Worm (Caenorhabditis elegans) whole organism, late embryonic: ENCODE results near the gene anoh-1.

Source experiments
- C08G9.2 ChIP-seq: sonication (generic microtip); optimal IDR thresholded peaks from 2 replicates; lab custom pipeline; 2016; ENCODE audit warnings: mild to moderate bottlenecking, missing genetic modification characterization, moderate library complexity, missing compliant biosample characterization
- C38D4.7 ChIP-seq: fragments of 200-800 bp; sonication (Bioruptor generic); optimal IDR thresholded peaks from 2 replicates; lab custom pipeline; 2018; ENCODE audit warnings: mild to moderate bottlenecking, missing genetic modification characterization, moderate library complexity, missing compliant biosample characterization
- K02D7.2 ChIP-seq: sonication (generic microtip); optimal IDR thresholded peaks from 2 replicates; lab custom pipeline; 2017; ENCODE audit warnings: mild to moderate bottlenecking, missing genetic modification characterization, missing compliant biosample characterization
- K09A11.1 ChIP-seq: sonication (generic microtip); optimal IDR thresholded peaks from 2 replicates; lab custom pipeline; 2017; ENCODE audit warnings: antibody characterized with exemption, mild to moderate bottlenecking, missing genetic modification characterization, missing compliant biosample characterization; ENCODE audit not compliant: insufficient read depth
- T23F11.4 ChIP-seq: fragments of 200-800 bp; sonication (Bioruptor generic); optimal IDR thresholded peaks from 2 replicates; lab custom pipeline; 2018; ENCODE audit warnings: mild to moderate bottlenecking, missing genetic modification characterization, missing compliant biosample characterization
- Y22D7AL.16 ChIP-seq: sonication (generic microtip); optimal IDR thresholded peaks from 2 replicates; lab custom pipeline; 2016; ENCODE audit warnings: missing genetic modification characterization, missing compliant biosample characterization
- ceh-18 ChIP-seq: sonication (generic microtip); optimal IDR thresholded peaks from 2 replicates; lab custom pipeline; 2016; ENCODE audit warnings: missing genetic modification characterization, missing compliant biosample characterization
- ceh-19 ChIP-seq: fragments of 200-800 bp; sonication (Bioruptor generic); optimal IDR thresholded peaks from 2 replicates; lab custom pipeline; 2018; ENCODE audit warnings: mild to moderate bottlenecking, missing genetic modification characterization, missing compliant biosample characterization
- ceh-2 ChIP-seq: sonication (generic microtip); optimal IDR thresholded peaks from 2 replicates; lab custom pipeline; 2016; ENCODE audit warnings: missing genotype, missing genetic modification characterization, missing compliant biosample characterization
- ceh-24 ChIP-seq: sonication (generic microtip); optimal IDR thresholded peaks from 2 replicates; lab custom pipeline; 2016; ENCODE audit warnings: mild to moderate bottlenecking, missing genetic modification characterization, missing compliant biosample characterization
- ceh-30 ChIP-seq: fragments of 150-350 bp; optimal IDR thresholded peaks from 2 replicates; lab custom pipeline; 2014; ENCODE audit warnings: missing biosample characterization, missing genetic modification characterization
- ceh-31 ChIP-seq: sonication (generic microtip); optimal IDR thresholded peaks from 2 replicates; lab custom pipeline; 2016; ENCODE audit warnings: missing genetic modification characterization, missing compliant biosample characterization
- ceh-34 ChIP-seq: sonication (generic microtip); optimal IDR thresholded peaks from 2 replicates; lab custom pipeline; 2016; ENCODE audit warnings: mild to moderate bottlenecking, missing genetic modification characterization, missing compliant biosample characterization
- ceh-45 ChIP-seq: fragments of 200-800 bp; sonication (Bioruptor generic); IDR thresholded peaks from 2 replicates; pipeline ENCODE4 v1.3.6; 2022; ENCODE audit warnings: missing genetic modification reagents, missing genetic modification characterization, missing compliant biosample characterization
- ceh-6 ChIP-seq: fragments of 200-800 bp; sonication (Bioruptor generic); optimal IDR thresholded peaks from 2 replicates; lab custom pipeline; 2018; ENCODE audit warnings: mild to moderate bottlenecking, missing genetic modification characterization, missing compliant biosample characterization
- dmd-4 ChIP-seq: sonication (generic microtip); optimal IDR thresholded peaks from 2 replicates; lab custom pipeline; 2016; ENCODE audit warnings: borderline replicate concordance, missing genetic modification characterization, missing compliant biosample characterization
- elt-2 ChIP-seq: sonication (generic microtip); optimal IDR thresholded peaks from 2 replicates; lab custom pipeline; 2016; ENCODE audit warnings: missing genetic modification reagents, missing genetic modification characterization, missing compliant biosample characterization
- elt-4 ChIP-seq: sonication (generic microtip); optimal IDR thresholded peaks from 2 replicates; lab custom pipeline; 2016; ENCODE audit warnings: missing genetic modification characterization, missing compliant biosample characterization
- fkh-6 ChIP-seq: sonication (generic microtip); optimal IDR thresholded peaks from 2 replicates; lab custom pipeline; 2016; ENCODE audit warnings: missing genetic modification characterization, missing compliant biosample characterization
- hlh-30 ChIP-seq: sonication (generic microtip); optimal IDR thresholded peaks from 2 replicates; lab custom pipeline; 2017; ENCODE audit warnings: antibody characterized with exemption, missing genetic modification characterization, missing compliant biosample characterization; ENCODE audit not compliant: insufficient read depth
- hlh-6 ChIP-seq: sonication (generic microtip); optimal IDR thresholded peaks from 2 replicates; lab custom pipeline; 2016; ENCODE audit warnings: missing genotype, missing genetic modification characterization, missing compliant biosample characterization
- madf-2 ChIP-seq: sonication (generic microtip); optimal IDR thresholded peaks from 2 replicates; lab custom pipeline; 2017; ENCODE audit warnings: missing genetic modification characterization, missing compliant biosample characterization
- nfya-1 ChIP-seq: sonication (generic microtip); optimal IDR thresholded peaks from 2 replicates; lab custom pipeline; 2017; ENCODE audit warnings: missing genetic modification characterization, mild to moderate bottlenecking, missing compliant biosample characterization, antibody characterized with exemption, moderate library complexity
- nhr-11 ChIP-seq: fragments of 150-350 bp; optimal IDR thresholded peaks from 2 replicates; lab custom pipeline; 2014; ENCODE audit warnings: missing biosample characterization, missing genetic modification characterization
- nhr-232 ChIP-seq: sonication (generic microtip); optimal IDR thresholded peaks from 2 replicates; lab custom pipeline; 2016; ENCODE audit warnings: missing genetic modification characterization, missing compliant biosample characterization
- npax-4 ChIP-seq: sonication (generic microtip); optimal IDR thresholded peaks from 2 replicates; lab custom pipeline; 2016; ENCODE audit warnings: missing genetic modification characterization, missing compliant biosample characterization
- odd-2 ChIP-seq: sonication (generic microtip); optimal IDR thresholded peaks from 2 replicates; lab custom pipeline; 2017; ENCODE audit warnings: antibody characterized with exemption, mild to moderate bottlenecking, missing genetic modification characterization, missing compliant biosample characterization
- pax-1 ChIP-seq: fragments of 150-350 bp; optimal IDR thresholded peaks from 2 replicates; lab custom pipeline; 2014; ENCODE audit warnings: missing biosample characterization, missing genetic modification characterization
- pha-4 ChIP-seq: fragments of 150-350 bp; optimal IDR thresholded peaks from 2 replicates; lab custom pipeline; 2018; ENCODE audit warnings: missing biosample characterization, missing genetic modification reagents, missing genetic modification characterization
- pqm-1 ChIP-seq: sonication (generic microtip); optimal IDR thresholded peaks from 2 replicates; lab custom pipeline; 2016; ENCODE audit warnings: missing genetic modification characterization, missing compliant biosample characterization
- pros-1 ChIP-seq: fragments of 150-350 bp; optimal IDR thresholded peaks from 2 replicates; lab custom pipeline; 2014; ENCODE audit warnings: missing biosample characterization, missing genetic modification reagents, missing genetic modification characterization
- ref-2 ChIP-seq: sonication (generic microtip); optimal IDR thresholded peaks from 2 replicates; lab custom pipeline; 2016; ENCODE audit warnings: missing genetic modification characterization, missing compliant biosample characterization
- sdc-2 ChIP-seq: sonication (generic microtip); optimal IDR thresholded peaks from 2 replicates; lab custom pipeline; 2016; ENCODE audit warnings: missing genotype, missing genetic modification characterization, missing compliant biosample characterization
- sox-2 ChIP-seq: fragments of 200-800 bp; sonication (Bioruptor generic); IDR thresholded peaks from 2 replicates; pipeline ENCODE4 v1.3.6; 2022; ENCODE audit warnings: missing genetic modification reagents, missing genetic modification characterization, missing compliant biosample characterization
- sox-4 ChIP-seq: sonication (generic microtip); optimal IDR thresholded peaks from 2 replicates; lab custom pipeline; 2017; ENCODE audit warnings: mild to moderate bottlenecking, missing genetic modification characterization, inconsistent platforms, missing compliant biosample characterization
- syd-9 ChIP-seq: sonication (generic microtip); optimal IDR thresholded peaks from 2 replicates; lab custom pipeline; 2016; ENCODE audit warnings: mild to moderate bottlenecking, missing genetic modification characterization, moderate library complexity, missing compliant biosample characterization
- tbx-2 ChIP-seq: sonication (generic microtip); optimal IDR thresholded peaks from 2 replicates; lab custom pipeline; 2016; ENCODE audit warnings: missing genetic modification characterization, missing compliant biosample characterization
- unc-42 ChIP-seq: sonication (generic microtip); optimal IDR thresholded peaks from 2 replicates; lab custom pipeline; 2016; ENCODE audit warnings: missing genotype, missing genetic modification characterization, missing compliant biosample characterization
- unc-55 ChIP-seq: sonication (generic microtip); optimal IDR thresholded peaks from 2 replicates; lab custom pipeline; 2017; ENCODE audit warnings: missing biosample characterization, missing genetic modification reagents, missing genetic modification characterization
- ztf-16 ChIP-seq: sonication (generic microtip); optimal IDR thresholded peaks from 2 replicates; lab custom pipeline; 2017; ENCODE audit warnings: missing genetic modification characterization, missing compliant biosample characterization

anoh-1 gene

ce11 chrIII:13258163-13258562 is 11.8 kb downstream of the anoh-1 start:
- no peak for TF ChIP-seq nhr-232 (tag; lab: Kevin White, UChicago)
- no peak for TF ChIP-seq odd-2
- no peak for TF ChIP-seq dmd-4 (tag; lab: Kevin White, UChicago)
- TF ChIP-seq ceh-19 (GFP tag; lab: Kevin White, UChicago) = peak; percentile 63
- TF ChIP-seq nfya-1 (tag; lab: Kevin White, UChicago) = peak; percentile 41
- TF ChIP-seq ceh-34 (tag; lab: Kevin White, UChicago) = peak; percentile 67
- TF ChIP-seq unc-55 = peak; percentile 1
- peak; percentile 51 for TF ChIP-seq ref-2 (tag; lab: Kevin White, UChicago)
- peak; percentile 71 for TF ChIP-seq ceh-31
- TF ChIP-seq elt-4 (tag; lab: Kevin White, UChicago) = no peak
- no peak for TF ChIP-seq madf-2 (tag; lab: Kevin White, UChicago)
- TF ChIP-seq ceh-30 (tag; lab: Kevin White, UChicago) = no peak
- peak; percentile 65 for TF ChIP-seq unc-42
- TF ChIP-seq elt-2 (tag; lab: Kevin White, UChicago) = no peak

- TF ChIP-seq syd-9 (tag; lab: Kevin White, UChicago) (no peak), nfya-1 (tag; lab: Kevin White, UChicago) (peak; percentile 29)
These were observed 12.4 kb downstream of the anoh-1 start for ce11 chrIII:13258752-13259151.

ce11 chrIII:13260344-13260743 is 14.0 kb downstream of the anoh-1 start:
- TF ChIP-seq Y22D7AL.16 (no peak), ceh-24 (no peak), C38D4.7 (GFP tag; lab: Kevin White, UChicago) (no peak), nfya-1 (tag; lab: Kevin White, UChicago) (no peak), hlh-6 (no peak), K02D7.2 (no peak), ceh-45 (no peak), ceh-2 (no peak), nhr-11 (tag; lab: Kevin White, UChicago) (no peak)

ce11 chrIII:13262987-13263386 is 16.6 kb downstream of the anoh-1 start, which contains the start of gene F56A8.4:
TSS of gene F56A8.4 (plus strand) at chrIII:13263287.
- TF ChIP-seq C08G9.2 (tag; lab: Kevin White, UChicago) (no peak), pha-4 (tag; lab: Kevin White, UChicago) (no peak), ceh-24 (no peak), unc-42 (no peak), sox-4 (tag; lab: Kevin White, UChicago) (no peak), pax-1 (tag; lab: Kevin White, UChicago) (no peak), hlh-30 (no peak), ceh-19 (GFP tag; lab: Kevin White, UChicago) (no peak), ztf-16 (tag; lab: Kevin White, UChicago) (no peak), sdc-2 (tag; lab: Kevin White, UChicago) (no peak), pros-1 (no peak), T23F11.4 (GFP tag; lab: Kevin White, UChicago) (no peak), ceh-6 (GFP tag; lab: Kevin White, UChicago) (no peak)
- TF ChIP-seq, all 69 proteins: peak for 0

- TF ChIP-seq dmd-4 (tag; lab: Kevin White, UChicago) = no peak
- TF ChIP-seq, all 69 proteins: peak for 0
These were observed 19.2 kb downstream of the anoh-1 start, which contains the start of gene F56A8.5 for ce11 chrIII:13265566-13265965. TSS of gene F56A8.5 (plus strand) at chrIII:13265866.

- TF ChIP-seq sox-4 (tag; lab: Kevin White, UChicago) = no peak
- TF ChIP-seq sox-2 = no peak
- no peak for TF ChIP-seq odd-2
- no peak for TF ChIP-seq ceh-30 (tag; lab: Kevin White, UChicago)
- no peak for TF ChIP-seq K09A11.1
- TF ChIP-seq Y22D7AL.16 = no peak
- no peak for TF ChIP-seq C08G9.2 (tag; lab: Kevin White, UChicago)
- no peak for TF ChIP-seq fkh-6
- TF ChIP-seq tbx-2 (tag; lab: Kevin White, UChicago) = no peak
- TF ChIP-seq ceh-24 = no peak
- no peak for TF ChIP-seq npax-4 (tag; lab: Kevin White, UChicago)
- TF ChIP-seq ztf-16 (tag; lab: Kevin White, UChicago) = no peak
- TF ChIP-seq pqm-1 (tag; lab: Kevin White, UChicago) = no peak
- TF ChIP-seq sdc-2 (tag; lab: Kevin White, UChicago) = no peak
- no peak for TF ChIP-seq ceh-18 (tag; lab: Kevin White, UChicago)
These were observed 20.7 kb downstream of the anoh-1 start for ce11 chrIII:13267046-13267445.
